Worm (Caenorhabditis elegans) whole organism, mixed stage, embryonic: Measurements from ENCODE around the gene chil-17.

Source experiments
- M03D4.4 ChIP-seq: sonication (generic microtip); optimal IDR thresholded peaks from 2 replicates; lab custom pipeline; 2017; ENCODE audit warnings: mild to moderate bottlenecking, missing genetic modification characterization, missing compliant biosample characterization
- bed-3 ChIP-seq: fragments of 200-800 bp; sonication (Bioruptor generic); optimal IDR thresholded peaks from 3 replicates; lab custom pipeline; 2018; ENCODE audit warnings: mild to moderate bottlenecking, missing genetic modification characterization, moderate library complexity, missing compliant biosample characterization
- blmp-1 ChIP-seq: fragments of 150-350 bp; optimal IDR thresholded peaks from 2 replicates; lab custom pipeline; 2014; ENCODE audit warnings: missing biosample characterization, missing genetic modification characterization
- ceh-83 ChIP-seq: fragments of 200-800 bp; sonication (Bioruptor generic); optimal IDR thresholded peaks from 2 replicates; lab custom pipeline; 2018; ENCODE audit warnings: mild to moderate bottlenecking, missing genetic modification characterization, missing compliant biosample characterization
- ces-1 ChIP-seq: fragments of 150-350 bp; optimal IDR thresholded peaks from 2 replicates; lab custom pipeline; 2014; ENCODE audit warnings: missing biosample characterization, missing genetic modification reagents, missing genetic modification characterization
- cnd-1 ChIP-seq: fragments of 200-800 bp; sonication (Bioruptor generic); optimal IDR thresholded peaks from 2 replicates; lab custom pipeline; 2018; ENCODE audit warnings: mild to moderate bottlenecking, missing genetic modification characterization, missing compliant biosample characterization
- drap-1 ChIP-seq: fragments of 200-800 bp; sonication (Bioruptor generic); optimal IDR thresholded peaks from 3 replicates; lab custom pipeline; 2018; ENCODE audit warnings: mild to moderate bottlenecking, missing genetic modification characterization, missing compliant biosample characterization
- elt-1 ChIP-seq: sonication (generic microtip); optimal IDR thresholded peaks from 2 replicates; lab custom pipeline; 2017; ENCODE audit warnings: missing genetic modification characterization, mild to moderate bottlenecking, missing compliant biosample characterization, antibody characterized with exemption, moderate library complexity, borderline replicate concordance; ENCODE audit not compliant: insufficient read depth
- elt-3 ChIP-seq: fragments of 150-350 bp; optimal IDR thresholded peaks from 2 replicates; lab custom pipeline; 2014; ENCODE audit warnings: missing biosample characterization, missing genetic modification characterization
- ham-2 ChIP-seq: fragments of 200-800 bp; sonication (Bioruptor generic); optimal IDR thresholded peaks from 2 replicates; lab custom pipeline; 2018; ENCODE audit warnings: mild to moderate bottlenecking, missing genetic modification characterization, missing compliant biosample characterization
- hlh-1 ChIP-seq: fragments of 150-350 bp; optimal IDR thresholded peaks from 2 replicates; lab custom pipeline; 2014; ENCODE audit warnings: missing biosample characterization, missing genetic modification reagents, missing genetic modification characterization
- lin-13 ChIP-seq: fragments of 150-350 bp; optimal IDR thresholded peaks from 2 replicates; lab custom pipeline; 2014; ENCODE audit warnings: missing biosample characterization, missing genetic modification characterization
- lin-32 ChIP-seq: fragments of 200-800 bp; sonication (Bioruptor generic); optimal IDR thresholded peaks from 2 replicates; lab custom pipeline; 2018; ENCODE audit warnings: mild to moderate bottlenecking, missing genetic modification characterization, missing compliant biosample characterization
- lsy-2 ChIP-seq: fragments of 150-350 bp; optimal IDR thresholded peaks from 2 replicates; lab custom pipeline; 2014; ENCODE audit warnings: missing biosample characterization, missing genetic modification characterization
- mab-5 ChIP-seq: fragments of 150-350 bp; optimal IDR thresholded peaks from 2 replicates; lab custom pipeline; 2014; ENCODE audit warnings: missing biosample characterization, missing genetic modification characterization
- mep-1 ChIP-seq: fragments of 150-350 bp; optimal IDR thresholded peaks from 2 replicates; lab custom pipeline; 2017; ENCODE audit warnings: missing biosample characterization, missing genetic modification reagents, missing genetic modification characterization, inconsistent platforms
- mls-2 ChIP-seq: sonication (generic microtip); optimal IDR thresholded peaks from 2 replicates; lab custom pipeline; 2016; ENCODE audit warnings: mild to moderate bottlenecking, missing genetic modification characterization, moderate library complexity, missing compliant biosample characterization
- nhr-12 ChIP-seq: fragments of 150-350 bp; optimal IDR thresholded peaks from 2 replicates; lab custom pipeline; 2014; ENCODE audit warnings: missing biosample characterization, missing genetic modification characterization
- nhr-2 ChIP-seq: fragments of 150-350 bp; optimal IDR thresholded peaks from 2 replicates; lab custom pipeline; 2014; ENCODE audit warnings: missing biosample characterization, missing genetic modification characterization
- nhr-237 ChIP-seq: fragments of 150-350 bp; optimal IDR thresholded peaks from 2 replicates; lab custom pipeline; 2014; ENCODE audit warnings: missing biosample characterization, missing genetic modification characterization
- nhr-28 ChIP-seq: fragments of 150-350 bp; optimal IDR thresholded peaks from 2 replicates; lab custom pipeline; 2014; ENCODE audit warnings: missing biosample characterization, missing genetic modification characterization
- nhr-76 ChIP-seq: sonication (generic microtip); optimal IDR thresholded peaks from 2 replicates; lab custom pipeline; 2017; ENCODE audit warnings: missing biosample characterization, missing genetic modification characterization
- pha-4 ChIP-seq: fragments of 150-350 bp; optimal IDR thresholded peaks from 2 replicates; lab custom pipeline; 2018; ENCODE audit warnings: missing biosample characterization, missing genetic modification reagents, missing genetic modification characterization
- sem-2 ChIP-seq: fragments of 200-800 bp; sonication (Bioruptor generic); optimal IDR thresholded peaks from 2 replicates; lab custom pipeline; 2018; ENCODE audit warnings: mild to moderate bottlenecking, missing genetic modification characterization, missing compliant biosample characterization
- snpc-4 ChIP-seq: fragments of 150-350 bp; optimal IDR thresholded peaks from 2 replicates; lab custom pipeline; 2014; ENCODE audit warnings: missing biosample characterization, missing genetic modification characterization
- sptf-1 ChIP-seq: sonication (generic microtip); optimal IDR thresholded peaks from 2 replicates; lab custom pipeline; 2017; ENCODE audit warnings: mild to moderate bottlenecking, missing genetic modification characterization, moderate library complexity, missing compliant biosample characterization
- tbx-8 ChIP-seq: fragments of 200-800 bp; sonication (Bioruptor generic); optimal IDR thresholded peaks from 2 replicates; lab custom pipeline; 2018; ENCODE audit warnings: mild to moderate bottlenecking, missing genetic modification characterization, moderate library complexity, missing compliant biosample characterization
- unc-120 ChIP-seq: sonication (generic microtip); optimal IDR thresholded peaks from 2 replicates; lab custom pipeline; 2017; ENCODE audit warnings: missing genetic modification characterization, missing compliant biosample characterization; ENCODE audit not compliant: poor library complexity, severe bottlenecking
- unc-39 ChIP-seq: fragments of 150-350 bp; optimal IDR thresholded peaks from 2 replicates; lab custom pipeline; 2014; ENCODE audit warnings: missing biosample characterization, missing genetic modification characterization
- unc-62 ChIP-seq: fragments of 150-350 bp; optimal IDR thresholded peaks from 2 replicates; lab custom pipeline; 2014; ENCODE audit warnings: missing biosample characterization, missing genetic modification reagents, missing genetic modification characterization
- zip-8 ChIP-seq: fragments of 150-350 bp; optimal IDR thresholded peaks from 2 replicates; lab custom pipeline; 2014; ENCODE audit warnings: missing biosample characterization, missing genetic modification characterization
- ztf-11 ChIP-seq: fragments of 150-350 bp; optimal IDR thresholded peaks from 2 replicates; lab custom pipeline; 2014; ENCODE audit warnings: missing biosample characterization, missing genetic modification characterization

Gene chil-17

DNA sequence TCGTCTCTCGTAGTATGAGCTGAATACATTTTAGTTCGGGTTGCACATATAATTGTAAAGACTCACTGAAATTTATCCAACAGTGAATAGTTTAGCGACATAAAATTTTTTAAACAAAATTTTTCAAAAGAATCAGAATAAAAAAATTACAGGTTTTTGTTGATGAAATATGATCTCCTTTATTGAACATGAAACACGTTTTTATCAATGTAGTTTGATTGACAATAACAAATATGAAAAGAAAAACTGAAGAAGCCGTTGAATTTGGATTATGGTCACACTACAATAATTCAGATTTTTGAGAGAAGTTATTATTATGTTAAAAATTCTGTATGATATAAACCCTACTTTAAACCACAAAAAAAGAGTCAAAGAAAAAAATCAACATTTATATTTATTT lies at the start of gene chil-17:
chil-17 (minus strand) TSS at position 101 of the 400 bp plus-strand sequence.
- no peak for TF ChIP-seq pha-4 (tag; lab: Kevin White, UChicago)
- no peak for TF ChIP-seq M03D4.4 (tag; lab: Kevin White, UChicago)
- TF ChIP-seq lin-32 (GFP tag; lab: Kevin White, UChicago): no peak
- no peak for TF ChIP-seq sptf-1 (tag; lab: Kevin White, UChicago)

- TF ChIP-seq ham-2 (GFP tag; lab: Kevin White, UChicago): no peak
- TF ChIP-seq snpc-4 (tag; lab: Kevin White, UChicago): no peak
- no peak for TF ChIP-seq nhr-28
- no peak for TF ChIP-seq bed-3
- no peak for TF ChIP-seq ceh-83 (GFP tag; lab: Kevin White, UChicago)
- TF ChIP-seq lin-13 (tag; lab: Kevin White, UChicago): no peak
- no peak for TF ChIP-seq elt-3 (tag; lab: Kevin White, UChicago)
- no peak for TF ChIP-seq mls-2
- TF ChIP-seq mab-5 (tag; lab: Kevin White, UChicago): no peak
- TF ChIP-seq mep-1 (tag; lab: Kevin White, UChicago): no peak
- no peak for TF ChIP-seq nhr-2
- no peak for TF ChIP-seq cnd-1 (tag; lab: Kevin White, UChicago)
- TF ChIP-seq unc-39 (tag; lab: Kevin White, UChicago): no peak
- TF ChIP-seq sem-2 (GFP tag; lab: Kevin White, UChicago): no peak
- no peak for TF ChIP-seq unc-62 (GFP tag; lab: Kevin White, UChicago)
- no peak for TF ChIP-seq nhr-12 (tag; lab: Kevin White, UChicago)
- no peak for TF ChIP-seq tbx-8 (GFP tag; lab: Kevin White, UChicago)
- no peak for TF ChIP-seq drap-1 (GFP tag; lab: Kevin White, UChicago)
- no peak for TF ChIP-seq pha-4 (tag; lab: Kevin White, UChicago)
- no peak for TF ChIP-seq sptf-1 (tag; lab: Kevin White, UChicago)
Observed at ce11 chrII:9487337-9487950, 47.5 kb upstream of the chil-17 start, which contains the start of gene T19H5.4. T19H5.4 (minus strand) TSS chrII:9487387.

DNA sequence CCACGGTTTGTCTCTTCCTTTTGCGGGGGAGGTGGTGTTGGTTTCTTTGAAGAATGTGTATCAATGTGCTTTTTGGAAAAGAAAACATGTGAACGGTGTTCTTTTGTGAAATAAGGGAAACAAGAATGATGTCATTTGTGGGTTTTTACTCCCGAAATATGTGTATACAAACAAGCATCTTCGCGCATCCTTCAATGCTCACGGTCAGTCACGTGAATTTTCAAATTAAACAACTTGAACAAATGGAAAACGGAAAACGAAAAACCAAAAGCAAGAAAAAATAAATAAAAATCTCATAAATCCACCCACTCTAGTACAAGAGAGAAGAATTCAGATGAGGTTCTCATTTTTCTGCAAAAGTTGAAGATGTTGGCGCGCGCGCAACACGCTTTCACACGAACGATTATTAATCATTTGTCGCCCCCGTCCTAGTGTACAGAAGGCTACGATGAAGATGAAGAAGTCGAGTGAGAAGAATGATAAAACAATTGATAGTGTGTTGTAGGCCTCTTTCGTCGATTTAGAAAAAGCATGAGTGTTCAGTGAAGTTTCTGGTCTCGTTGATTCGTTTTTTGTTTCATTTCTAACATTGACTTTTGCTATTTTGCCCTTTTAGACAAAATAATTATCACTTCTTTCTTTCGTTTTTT lies 45.2 kb upstream of the chil-17 start:
- no peak for TF ChIP-seq ceh-83 (GFP tag; lab: Kevin White, UChicago)
- no peak for TF ChIP-seq unc-120
- TF ChIP-seq pha-4 (tag; lab: Kevin White, UChicago): no peak
- no peak for TF ChIP-seq bed-3
- TF ChIP-seq lin-32 (GFP tag; lab: Kevin White, UChicago): no peak
- TF ChIP-seq unc-62 (GFP tag; lab: Kevin White, UChicago): no peak
- TF ChIP-seq lsy-2 (tag; lab: Kevin White, UChicago): no peak
- no peak for TF ChIP-seq nhr-2
- TF ChIP-seq sptf-1 (tag; lab: Kevin White, UChicago): no peak
- no peak for TF ChIP-seq mls-2
- no peak for TF ChIP-seq blmp-1 (tag; lab: Kevin White, UChicago)

- TF ChIP-seq tbx-8 (GFP tag; lab: Kevin White, UChicago): no peak
- no peak for TF ChIP-seq drap-1 (GFP tag; lab: Kevin White, UChicago)
- no peak for TF ChIP-seq elt-3 (tag; lab: Kevin White, UChicago)
- no peak for TF ChIP-seq mls-2
- no peak for TF ChIP-seq nhr-237 (tag; lab: Kevin White, UChicago)
- TF ChIP-seq unc-120: no peak
- TF ChIP-seq hlh-1 (tag; lab: Kevin White, UChicago): no peak
- TF ChIP-seq nhr-28: no peak
- TF ChIP-seq elt-1: no peak
- TF ChIP-seq ztf-11 (tag; lab: Kevin White, UChicago): no peak
- no peak for TF ChIP-seq zip-8 (tag; lab: Kevin White, UChicago)
- TF ChIP-seq pha-4 (tag; lab: Kevin White, UChicago): no peak
- no peak for TF ChIP-seq ces-1 (GFP tag; lab: Kevin White, UChicago)
- TF ChIP-seq mab-5 (tag; lab: Kevin White, UChicago): no peak
- no peak for TF ChIP-seq snpc-4 (tag; lab: Kevin White, UChicago)
- no peak for TF ChIP-seq ham-2 (GFP tag; lab: Kevin White, UChicago)
- TF ChIP-seq nhr-76 (tag; lab: Kevin White, UChicago): no peak
- TF ChIP-seq unc-62 (GFP tag; lab: Kevin White, UChicago): no peak
- no peak for TF ChIP-seq unc-39 (tag; lab: Kevin White, UChicago)
Observed at ce11 chrII:9483342-9483741, 43.4 kb upstream of the chil-17 start.
